Fruit fly (Drosophila melanogaster): ENCODE results near the gene CG6996.

The CG6996 gene

DNA sequence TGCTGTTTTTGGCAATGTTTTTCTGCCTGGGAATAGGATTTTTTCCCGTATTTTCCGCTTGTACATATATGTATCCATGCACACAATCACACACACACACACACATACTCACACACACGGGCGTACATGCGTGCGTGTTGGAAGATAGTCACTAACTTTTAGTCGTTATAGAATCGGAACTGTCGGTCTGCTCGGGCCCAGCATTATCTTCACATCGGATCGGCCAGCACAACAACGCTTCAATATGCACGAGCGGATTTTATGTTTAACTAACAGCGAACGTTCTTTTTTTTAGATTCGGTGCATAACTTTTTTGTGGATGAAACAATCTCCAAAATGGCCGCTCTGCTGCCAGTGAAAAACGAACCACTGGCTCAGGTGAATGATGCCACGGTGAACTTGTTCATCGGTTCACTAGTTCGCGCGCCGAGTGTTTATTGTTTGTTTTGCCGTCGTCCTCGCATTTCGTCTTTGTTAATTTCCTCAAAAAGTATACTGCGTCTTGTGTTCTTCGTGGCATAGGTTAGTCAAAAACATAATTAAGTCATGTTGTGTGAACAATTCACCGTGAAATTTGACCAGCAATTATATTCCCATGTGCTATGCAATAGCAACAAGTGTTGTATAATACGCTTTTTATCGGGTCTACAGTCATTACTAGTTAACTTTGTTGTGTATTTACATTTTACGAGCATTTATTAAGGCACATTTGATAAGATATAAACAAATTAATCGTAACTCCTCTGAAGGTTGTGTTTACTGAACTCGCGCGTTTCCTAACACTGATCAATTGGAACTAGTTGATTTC lies 34.0 kb downstream of the CG6996 start, which contains the start of the genes CG6951 and CG17233 (continued):
- TF ChIP-seq CG12104 (GFP tag; optimal IDR thresholded peaks at IDR 0.05) (no peak), lilli (GFP tag; optimal IDR thresholded peaks at IDR 0.05) (peak; percentile 25), odd (GFP tag; optimal IDR thresholded peaks at IDR 0.05) (no peak), Spps (tag; optimal IDR thresholded peaks at IDR 0.05) (no peak), CG6854 (GFP tag; optimal IDR thresholded peaks at IDR 0.05) (no peak), CG9932 (GFP tag; IDR thresholded peaks at IDR 0.05) (no peak), dpn (GFP tag; optimal IDR thresholded peaks at IDR 0.05) (peak in 1 of 2 experiments; percentile 2), CG10209 (GFP tag; optimal IDR thresholded peaks at IDR 0.05) (no peak), org-1 (GFP tag; optimal IDR thresholded peaks at IDR 0.05) (no peak), CG7928 (GFP tag; optimal IDR thresholded peaks at IDR 0.05) (no peak), inv (GFP tag; IDR thresholded peaks at IDR 0.05; ENCODE audit: partially characterized antibody) (peak; percentile 32; the same call in 1 of the 2 replicates)

- TF ChIP-seq CG17568 (GFP tag; optimal IDR thresholded peaks at IDR 0.05) (no peak), NC2α (GFP tag; optimal IDR thresholded peaks at IDR 0.05) (no peak), zen (tag; optimal IDR thresholded peaks at IDR 0.05) (peak; percentile 74), Sin3A (optimal IDR thresholded peaks at IDR 0.05) (no peak), ara (GFP tag; IDR thresholded peaks at IDR 0.05) (peak; percentile 43; the same call in 1 of the 2 replicates), BtbVII (GFP tag; optimal IDR thresholded peaks at IDR 0.05) (peak; percentile 66), lilli (GFP tag; optimal IDR thresholded peaks at IDR 0.05) (peak; percentile 52), CG18262 (tag; optimal IDR thresholded peaks at IDR 0.05) (peak; percentile 92), gsb (GFP tag; IDR thresholded peaks at IDR 0.05) (0 out of 2 replicates have a peak, but pooled peaks have one; percentile 5), GATAe (GFP tag; conservative IDR thresholded peaks at IDR 0.05) (peak; percentile 30), CG12299 (tag; optimal IDR thresholded peaks at IDR 0.05) (peak; percentile 54), sens-2 (GFP tag; IDR thresholded peaks at IDR 0.05) (no peak), Gug (GFP tag; IDR thresholded peaks at IDR 0.05) (peak; percentile 42; the same call in 3 of the 4 replicates), ssp (GFP tag; IDR thresholded peaks at IDR 0.05) (peak; percentile 56), sob (GFP tag; IDR thresholded peaks at IDR 0.05) (peak; percentile 66), Oli (tag; optimal IDR thresholded peaks at IDR 0.05) (peak; percentile 58), CG11695 (GFP tag; IDR thresholded peaks at IDR 0.05) (peak; percentile 49; the same call in 2 of the 3 replicates), CG33557 (GFP tag; optimal IDR thresholded peaks at IDR 0.05) (peak; percentile 39), TFAM (GFP tag; optimal IDR thresholded peaks at IDR 0.05) (no peak), CG4820 (GFP tag; optimal IDR thresholded peaks at IDR 0.05) (peak; percentile 32), CG16779 (GFP tag; IDR thresholded peaks at IDR 0.05) (no peak), CG10209 (GFP tag; optimal IDR thresholded peaks at IDR 0.05) (peak; percentile 57), CG7556 (GFP tag; optimal IDR thresholded peaks at IDR 0.05) (peak; percentile 64), Med (GFP tag) (peak; percentile 74), salm (tag; optimal IDR thresholded peaks at IDR 0.05) (no peak), D19A (tag; optimal IDR thresholded peaks at IDR 0.05) (peak; percentile 42), slbo (GFP tag; IDR thresholded peaks at IDR 0.05) (peak; percentile 66), zen2 (GFP tag; IDR thresholded peaks at IDR 0.05; ENCODE audit: partially characterized antibody) (peak; percentile 45; the same call in 1 of the 3 replicates), gce (GFP tag; IDR thresholded peaks at IDR 0.05) (peak; percentile 72), cas (GFP tag; IDR thresholded peaks at IDR 0.05) (no peak), Hmx (GFP tag; optimal IDR thresholded peaks at IDR 0.05) (no peak), CG17912 (GFP tag; optimal IDR thresholded peaks at IDR 0.05) (peak; percentile 61), CG15073 (GFP tag; optimal IDR thresholded peaks at IDR 0.05) (no peak), rib (GFP tag; IDR thresholded peaks at IDR 0.05) (no peak), zf30C (GFP tag; optimal IDR thresholded peaks at IDR 0.05) (no peak), B-H2 (GFP tag; optimal IDR thresholded peaks at IDR 0.05) (peak; percentile 39), corto (GFP tag; optimal IDR thresholded peaks at IDR 0.05) (peak; percentile 48)
Observed at dm6 chr3L:20241987-20242982, 35.0 kb downstream of the CG6996 start.

Data from whole organism, embryonic.